Fruit fly (Drosophila melanogaster) Kc167 (cell line): ENCODE data around the gene CG11000.

ENCODE experiments used
- Sin3A ChIP-seq: fragments of >200 bp; optimal IDR thresholded peaks from 2 replicates; lab custom pipeline; 2018; ENCODE audit warnings: missing external identifiers
- h ChIP-seq: fragments of >200 bp; optimal IDR thresholded peaks from 3 replicates; lab custom pipeline; 2018; ENCODE audit warnings: missing external identifiers
- psq ChIP-seq: fragments of >200 bp; optimal IDR thresholded peaks from 2 replicates; lab custom pipeline; 2017; ENCODE audit warnings: missing external identifiers

- TF ChIP-seq Sin3A (no peak), psq (lab: Kevin White, UChicago) (no peak), h (no peak)
Measured at dm6 chr3R:5797709-5798108, 4.4 kb upstream of the CG11000 start.
